Fruit fly (Drosophila melanogaster) whole organism, adult: ENCODE results near the gene PolZ2.

Source experiments
- CG12768 ChIP-seq: fragments of 200-800 bp; sonication (Bioruptor generic); optimal IDR thresholded peaks from 2 replicates; lab custom pipeline; 2017; ENCODE audit warnings: missing biosample characterization, missing genetic modification characterization, mild to moderate bottlenecking, moderate library complexity, missing genetic modification reagents
- CG14711 ChIP-seq: fragments of 200-800 bp; sonication (Bioruptor generic); optimal IDR thresholded peaks from 2 replicates; lab custom pipeline; 2018; ENCODE audit warnings: missing biosample characterization, mild to moderate bottlenecking, missing genetic modification characterization, moderate library complexity
- CG7045 ChIP-seq: fragments of 200-800 bp; sonication (Bioruptor generic); optimal IDR thresholded peaks from 2 replicates; lab custom pipeline; 2017; ENCODE audit warnings: missing biosample characterization, mild to moderate bottlenecking, missing genetic modification characterization
- CG7101 ChIP-seq: fragments of 200-800 bp; sonication (Bioruptor generic); optimal IDR thresholded peaks from 2 replicates; lab custom pipeline; 2018; ENCODE audit warnings: missing biosample characterization, mild to moderate bottlenecking, missing genetic modification characterization, moderate library complexity
- Mnt ChIP-seq: fragments of 200-800 bp; sonication (Bioruptor generic); optimal IDR thresholded peaks from 2 replicates; lab custom pipeline; 2016; ENCODE audit warnings: missing biosample characterization, mild to moderate bottlenecking, missing genetic modification characterization
- cic ChIP-seq: fragments of 200-800 bp; sonication (Bioruptor generic); optimal IDR thresholded peaks from 2 replicates; lab custom pipeline; 2017; ENCODE audit warnings: missing biosample characterization, mild to moderate bottlenecking, missing genetic modification characterization, moderate library complexity
- cnc ChIP-seq, 2 experiments: fragments of >200 bp; optimal IDR thresholded peaks; 2 replicates each; lab custom pipeline; 2017
- kay ChIP-seq: fragments of 200-800 bp; sonication (Bioruptor generic); peaks from one replicate; lab custom pipeline; 2016; ENCODE audit warnings: missing biosample characterization, missing genetic modification characterization, borderline replicate concordance
- ovo ChIP-seq: fragments of 200-800 bp; sonication (Bioruptor generic); optimal IDR thresholded peaks from 2 replicates; lab custom pipeline; 2016; ENCODE audit warnings: missing biosample characterization, missing genetic modification characterization
- tj ChIP-seq: fragments of 200-800 bp; sonication (Bioruptor generic); optimal IDR thresholded peaks from 3 replicates; lab custom pipeline; 2017; ENCODE audit warnings: missing biosample characterization, mild to moderate bottlenecking, missing genetic modification characterization, moderate library complexity
- toe ChIP-seq: fragments of 200-800 bp; sonication (Bioruptor generic); optimal IDR thresholded peaks from 2 replicates; lab custom pipeline; 2016; ENCODE audit warnings: missing biosample characterization, missing genetic modification characterization

DNA sequence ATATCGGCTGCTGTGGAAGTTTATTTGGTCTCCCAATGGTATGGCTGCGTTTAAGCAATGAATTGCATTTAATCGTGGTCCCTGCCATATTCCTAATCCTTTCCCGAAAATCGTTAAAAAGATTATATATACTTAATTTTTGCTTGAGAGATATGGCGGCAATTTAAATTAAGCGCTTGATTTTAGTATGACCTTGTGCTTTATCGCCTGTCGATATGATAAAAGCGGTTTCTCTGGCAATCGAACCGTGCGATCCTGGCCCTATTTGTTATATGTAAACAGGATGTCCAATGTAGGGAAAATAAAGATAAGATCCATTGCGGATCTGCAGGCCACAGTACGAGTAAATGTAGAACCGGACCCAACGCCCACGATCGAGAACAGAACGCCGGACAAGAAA, 33.8 kb upstream of the PolZ2 start, which contains the start of gene Snm1:
- no peak for TF ChIP-seq toe
- no peak for TF ChIP-seq cic (GFP tag; lab: Kevin White, UChicago)
- TF ChIP-seq CG7045 (GFP tag; lab: Kevin White, UChicago) = no peak
- no peak for TF ChIP-seq CG12768 (GFP tag; lab: Kevin White, UChicago)
- no peak for TF ChIP-seq kay (GFP tag; lab: Kevin White, UChicago)
- no peak for TF ChIP-seq CG7101 (tag; lab: Kevin White, UChicago)
- no peak for TF ChIP-seq cnc (optimal IDR thresholded peaks at IDR 0.05; lab: Kevin White, UChicago)
- no peak for TF ChIP-seq ovo (GFP tag; lab: Kevin White, UChicago)
- no peak for TF ChIP-seq tj (GFP tag; lab: Kevin White, UChicago)
- TF ChIP-seq CG14711 (tag; lab: Kevin White, UChicago) = no peak
- no peak for TF ChIP-seq Mnt (GFP tag; lab: Kevin White, UChicago)
